Worm (Caenorhabditis elegans) whole organism, early embryonic: ENCODE data around the gene fipr-15.

Experiments used
- F13C5.2 ChIP-seq: sonication (generic microtip); optimal IDR thresholded peaks from 2 replicates; lab custom pipeline; 2017; ENCODE audit warnings: mild to moderate bottlenecking, missing genetic modification characterization, inconsistent platforms, missing compliant biosample characterization
- ama-1 ChIP-seq: fragments of 150-350 bp; optimal IDR thresholded peaks from 2 replicates; lab custom pipeline; 2014
- ceh-13 ChIP-seq: fragments of 200-800 bp; sonication (Bioruptor generic); optimal IDR thresholded peaks from 2 replicates; lab custom pipeline; 2018; ENCODE audit warnings: mild to moderate bottlenecking, missing genetic modification characterization, missing compliant biosample characterization
- ceh-36 ChIP-seq: sonication (generic microtip); optimal IDR thresholded peaks from 2 replicates; lab custom pipeline; 2016; ENCODE audit warnings: missing genetic modification characterization, inconsistent platforms, missing compliant biosample characterization
- ets-7 ChIP-seq: sonication (generic microtip); optimal IDR thresholded peaks from 2 replicates; lab custom pipeline; 2016; ENCODE audit warnings: missing genotype, missing genetic modification characterization, missing compliant biosample characterization
- pes-1 ChIP-seq: fragments of 200-800 bp; sonication (Bioruptor generic); IDR thresholded peaks from 2 replicates; pipeline ENCODE4 v1.3.6; 2022; ENCODE audit warnings: missing genetic modification reagents, missing genetic modification characterization, missing compliant biosample characterization
- scrt-1 ChIP-seq: fragments of 200-800 bp; sonication (Bioruptor generic); IDR thresholded peaks from 2 replicates; pipeline ENCODE4 v1.3.6; 2022; ENCODE audit warnings: missing genetic modification characterization, missing compliant biosample characterization
- tbx-11 ChIP-seq: fragments of 200-800 bp; sonication (Bioruptor generic); IDR thresholded peaks from 2 replicates; pipeline ENCODE4 v1.3.6; 2022; ENCODE audit warnings: missing genetic modification characterization, missing compliant biosample characterization
- tbx-37 ChIP-seq: fragments of 200-800 bp; sonication (Bioruptor generic); conservative IDR thresholded peaks from 2 replicates; pipeline ENCODE4 v1.3.6; 2022; ENCODE audit warnings: missing genetic modification reagents, missing genetic modification characterization, missing compliant biosample characterization
- tra-4 ChIP-seq: sonication (generic microtip); optimal IDR thresholded peaks from 2 replicates; lab custom pipeline; 2017; ENCODE audit warnings: missing genetic modification characterization, missing compliant biosample characterization

DNA sequence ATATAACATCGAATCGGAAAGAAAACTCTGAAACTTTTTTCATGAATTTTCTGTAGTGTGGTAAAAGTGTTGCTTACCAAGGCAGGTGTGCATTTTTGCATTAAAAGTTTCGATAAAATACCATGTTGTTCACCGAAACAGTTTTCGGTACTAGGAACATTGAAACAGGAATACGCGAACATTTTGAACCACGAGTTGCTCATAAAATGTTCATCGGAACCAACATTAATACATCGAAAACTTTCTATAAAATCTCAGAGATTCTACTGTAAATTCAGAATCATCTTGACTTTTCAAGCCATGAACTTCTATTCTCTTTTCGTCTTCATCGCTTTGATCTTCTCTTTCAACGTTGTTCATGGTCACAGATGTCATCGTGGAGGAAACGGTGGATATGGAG is at the start of gene fipr-15:
- no peak for TF ChIP-seq ceh-13 (GFP tag; lab: Kevin White, UChicago)
- TF ChIP-seq ceh-36 (tag; lab: Kevin White, UChicago): no peak
- no peak for TF ChIP-seq tra-4 (tag; lab: Kevin White, UChicago)
- no peak for TF ChIP-seq ama-1
- no peak for TF ChIP-seq F13C5.2 (tag; lab: Kevin White, UChicago)
- no peak for TF ChIP-seq tbx-11
- TF ChIP-seq ets-7: no peak
- TF ChIP-seq tbx-37 (GFP tag; lab: Robert Waterston, UW): no peak
- TF ChIP-seq scrt-1 (GFP tag; lab: Robert Waterston, UW): no peak
- TF ChIP-seq pes-1 (GFP tag; lab: Robert Waterston, UW): no peak
